Fruit fly (Drosophila melanogaster) whole organism, prepupa: ENCODE data around the gene nerfin-1.

ENCODE experiments used
- Blimp-1 ChIP-seq: fragments of 200-800 bp; sonication (Bioruptor generic); optimal IDR thresholded peaks from 3 replicates; lab custom pipeline; 2017; ENCODE audit warnings: missing biosample characterization, missing genetic modification characterization, mild to moderate bottlenecking, moderate library complexity, missing genetic modification reagents
- CG10631 ChIP-seq: fragments of 200-800 bp; sonication (Bioruptor generic); optimal IDR thresholded peaks from 2 replicates; lab custom pipeline; 2016; ENCODE audit warnings: missing biosample characterization, missing genetic modification characterization
- CG10669 ChIP-seq: fragments of 200-800 bp; sonication (Bioruptor generic); optimal IDR thresholded peaks from 3 replicates; lab custom pipeline; 2018; ENCODE audit warnings: missing biosample characterization, mild to moderate bottlenecking, missing genetic modification characterization, moderate library complexity
- CG11294 ChIP-seq: fragments of 200-800 bp; sonication (Bioruptor generic); IDR thresholded peaks from 2 replicates; pipeline ENCODE4 v1.3.6; 2022; ENCODE audit warnings: missing biosample characterization, missing genetic modification characterization
- CG15336 ChIP-seq: fragments of 200-800 bp; sonication (Bioruptor generic); IDR thresholded peaks from 2 replicates; pipeline ENCODE4 v1.3.6; 2022; ENCODE audit warnings: missing biosample characterization, missing genetic modification characterization
- CG1621 ChIP-seq: fragments of 200-800 bp; sonication (Bioruptor generic); optimal IDR thresholded peaks from 3 replicates; lab custom pipeline; 2018; ENCODE audit warnings: missing biosample characterization, mild to moderate bottlenecking, missing genetic modification characterization
- CG3032 ChIP-seq: fragments of 200-800 bp; optimal IDR thresholded peaks from 2 replicates; lab custom pipeline; 2019; ENCODE audit warnings: missing biosample characterization, mild to moderate bottlenecking, missing genetic modification characterization, moderate library complexity
- CG31627 ChIP-seq: fragments of 200-800 bp; sonication (Bioruptor generic); optimal IDR thresholded peaks from 3 replicates; lab custom pipeline; 2016; ENCODE audit warnings: missing biosample characterization, missing genetic modification characterization
- CG32006 ChIP-seq: fragments of 200-800 bp; sonication (Bioruptor generic); optimal IDR thresholded peaks from 3 replicates; lab custom pipeline; 2017; ENCODE audit warnings: missing biosample characterization, mild to moderate bottlenecking, missing genetic modification characterization
- CG34406 ChIP-seq: fragments of 200-800 bp; sonication (Bioruptor generic); optimal IDR thresholded peaks from 3 replicates; lab custom pipeline; 2016; ENCODE audit warnings: missing biosample characterization, missing genetic modification characterization
- CG4318 ChIP-seq: fragments of 200-800 bp; sonication (Bioruptor generic); optimal IDR thresholded peaks from 3 replicates; lab custom pipeline; 2017; ENCODE audit warnings: missing biosample characterization, mild to moderate bottlenecking, missing genetic modification characterization
- CG6163 ChIP-seq: fragments of 200-800 bp; sonication (Bioruptor generic); IDR thresholded peaks from 3 replicates; pipeline ENCODE4 v1.3.6; 2022; ENCODE audit warnings: missing biosample characterization, missing genetic modification characterization
- CG6276 ChIP-seq: fragments of 200-800 bp; sonication (Bioruptor generic); optimal IDR thresholded peaks from 2 replicates; lab custom pipeline; 2017; ENCODE audit warnings: missing biosample characterization, mild to moderate bottlenecking, missing genetic modification characterization
- CG6792 ChIP-seq: fragments of 200-800 bp; sonication (Bioruptor generic); optimal IDR thresholded peaks from 3 replicates; lab custom pipeline; 2016; ENCODE audit warnings: missing biosample characterization, missing genetic modification characterization
- CG6854 ChIP-seq: fragments of 200-800 bp; sonication (Bioruptor generic); optimal IDR thresholded peaks from 2 replicates; lab custom pipeline; 2017; ENCODE audit warnings: missing biosample characterization, mild to moderate bottlenecking, missing genetic modification characterization
- CG7368 ChIP-seq: fragments of 200-800 bp; sonication (Bioruptor generic); optimal IDR thresholded peaks from 3 replicates; lab custom pipeline; 2016; ENCODE audit warnings: missing biosample characterization, missing genetic modification characterization
- CG8119 ChIP-seq: fragments of 200-800 bp; sonication (Bioruptor generic); IDR thresholded peaks from 3 replicates; pipeline ENCODE4 v1.3.6; 2022; ENCODE audit warnings: missing biosample characterization, missing genetic modification characterization
- CG8319 ChIP-seq: fragments of 200-800 bp; sonication (Bioruptor generic); optimal IDR thresholded peaks from 3 replicates; lab custom pipeline; 2016; ENCODE audit warnings: missing biosample characterization, missing genetic modification characterization
- Eip78C ChIP-seq: fragments of 200-800 bp; sonication (Bioruptor generic); peaks from one replicate; lab custom pipeline; 2016; ENCODE audit warnings: missing biosample characterization, missing genetic modification characterization
- Ets21C ChIP-seq: fragments of 200-800 bp; sonication (Bioruptor generic); optimal IDR thresholded peaks from 3 replicates; lab custom pipeline; 2016; ENCODE audit warnings: missing biosample characterization, missing genetic modification characterization
- Ets96B ChIP-seq: fragments of 200-800 bp; optimal IDR thresholded peaks from 2 replicates; lab custom pipeline; 2019; ENCODE audit warnings: missing biosample characterization, mild to moderate bottlenecking, missing genetic modification characterization, moderate library complexity
- Gug ChIP-seq: fragments of 200-800 bp; sonication (Bioruptor generic); IDR thresholded peaks from 2 replicates; pipeline ENCODE4 v1.3.6; 2022; ENCODE audit warnings: missing biosample characterization, missing genetic modification characterization
- Hr39 ChIP-seq: fragments of 200-800 bp; sonication (Bioruptor generic); optimal IDR thresholded peaks from 2 replicates; lab custom pipeline; 2016; ENCODE audit warnings: missing biosample characterization, missing genetic modification characterization
- Lpt ChIP-seq: fragments of 200-800 bp; sonication (Bioruptor generic); optimal IDR thresholded peaks from 3 replicates; lab custom pipeline; 2016; ENCODE audit warnings: missing biosample characterization, missing genetic modification characterization
- Met ChIP-seq: fragments of 200-800 bp; sonication (Bioruptor generic); optimal IDR thresholded peaks from 3 replicates; lab custom pipeline; 2016; ENCODE audit warnings: missing biosample characterization, missing genetic modification characterization
- OdsH ChIP-seq: fragments of 200-800 bp; sonication (Bioruptor generic); optimal IDR thresholded peaks from 3 replicates; lab custom pipeline; 2016; ENCODE audit warnings: missing biosample characterization, missing genetic modification characterization
- Smox ChIP-seq: fragments of 200-800 bp; sonication (Bioruptor generic); optimal IDR thresholded peaks from 3 replicates; lab custom pipeline; 2016; ENCODE audit warnings: missing biosample characterization, missing genetic modification characterization
- Sox102F ChIP-seq: fragments of 200-800 bp; sonication (Bioruptor generic); optimal IDR thresholded peaks from 2 replicates; lab custom pipeline; 2016; ENCODE audit warnings: missing biosample characterization, mild to moderate bottlenecking, missing genetic modification characterization
- Sox14 ChIP-seq: fragments of 200-800 bp; sonication (Bioruptor generic); optimal IDR thresholded peaks from 3 replicates; lab custom pipeline; 2016; ENCODE audit warnings: missing biosample characterization, missing genetic modification characterization
- Sox15 ChIP-seq: fragments of 200-800 bp; sonication (Bioruptor generic); optimal IDR thresholded peaks from 3 replicates; lab custom pipeline; 2016; ENCODE audit warnings: missing biosample characterization, missing genetic modification characterization
- achi ChIP-seq: fragments of 200-800 bp; sonication (Bioruptor generic); optimal IDR thresholded peaks from 3 replicates; lab custom pipeline; 2016; ENCODE audit warnings: missing biosample characterization, missing genetic modification characterization
- acj6 ChIP-seq: fragments of 200-800 bp; sonication (Bioruptor generic); optimal IDR thresholded peaks from 3 replicates; lab custom pipeline; 2016; ENCODE audit warnings: missing biosample characterization, missing genetic modification characterization
- dac ChIP-seq: fragments of 200-800 bp; sonication (Bioruptor generic); optimal IDR thresholded peaks from 2 replicates; lab custom pipeline; 2017; ENCODE audit warnings: missing biosample characterization, mild to moderate bottlenecking, missing genetic modification characterization
- dsx ChIP-seq: fragments of 200-800 bp; optimal IDR thresholded peaks from 3 replicates; lab custom pipeline; 2019; ENCODE audit warnings: missing biosample characterization, mild to moderate bottlenecking, missing genetic modification characterization, moderate library complexity; ENCODE audit not compliant: poor library complexity, severe bottlenecking
- eg ChIP-seq: fragments of 200-800 bp; sonication (Bioruptor generic); IDR thresholded peaks from 3 replicates; pipeline ENCODE4 v1.3.6; 2022; ENCODE audit warnings: missing biosample characterization, missing genetic modification characterization
- fd85E ChIP-seq: fragments of 200-800 bp; sonication (Bioruptor generic); optimal IDR thresholded peaks from 3 replicates; lab custom pipeline; 2016; ENCODE audit warnings: missing biosample characterization, missing genetic modification characterization
- fkh ChIP-seq: fragments of 200-800 bp; sonication (Bioruptor generic); optimal IDR thresholded peaks from 3 replicates; lab custom pipeline; 2017; ENCODE audit warnings: missing biosample characterization, mild to moderate bottlenecking, missing genetic modification characterization, moderate library complexity
- net ChIP-seq: fragments of 200-800 bp; sonication (Bioruptor generic); optimal IDR thresholded peaks from 3 replicates; lab custom pipeline; 2016; ENCODE audit warnings: missing biosample characterization, missing genetic modification characterization
- pdm3 ChIP-seq: fragments of 200-800 bp; sonication (Bioruptor generic); optimal IDR thresholded peaks from 3 replicates; lab custom pipeline; 2016; ENCODE audit warnings: missing biosample characterization, missing genetic modification characterization
- salr ChIP-seq, 2 experiments: fragments of 200-800 bp; sonication (Bioruptor generic); optimal IDR thresholded peaks; 3 replicates each; lab custom pipeline; 2016 to 2018; ENCODE audit warnings: missing biosample characterization in 2 of 2, missing genetic modification characterization in 2 of 2, mild to moderate bottlenecking in 1 of 2
- ss ChIP-seq, 2 experiments: fragments of 200-800 bp; sonication (Bioruptor generic); optimal IDR thresholded peaks; 2 replicates in 1 of 2; 3 replicates in 1 of 2; lab custom pipeline; 2017 to 2018; ENCODE audit warnings: mild to moderate bottlenecking in 2 of 2, missing biosample characterization in 2 of 2, missing genetic modification characterization in 2 of 2, moderate library complexity in 1 of 2
- svp ChIP-seq: fragments of 200-800 bp; sonication (Bioruptor generic); peaks from one replicate; lab custom pipeline; 2016; ENCODE audit warnings: missing biosample characterization, missing genetic modification characterization
- vri ChIP-seq: fragments of 200-800 bp; sonication (Bioruptor generic); optimal IDR thresholded peaks from 3 replicates; lab custom pipeline; 2016; ENCODE audit warnings: missing biosample characterization, mild to moderate bottlenecking, missing genetic modification characterization

The nerfin-1 gene

dm6 chr3L:887423-888097 lies 21.4 kb upstream of the nerfin-1 start:
- TF ChIP-seq svp (peak; percentile 82), dsx (GFP tag; lab: Kevin White, UChicago) (peak; percentile 71), Eip78C (GFP tag; lab: Kevin White, UChicago) (peak; percentile 55), fkh (GFP tag; lab: Kevin White, UChicago) (peak; percentile 76), Lpt (GFP tag; lab: Kevin White, UChicago) (no peak), vri (GFP tag; lab: Kevin White, UChicago) (peak; percentile 55), Sox15 (GFP tag; lab: Kevin White, UChicago) (no peak)

- TF ChIP-seq CG4318: no peak
- no peak for TF ChIP-seq fd85E
- TF ChIP-seq Ets96B (tag; lab: Kevin White, UChicago): no peak
- TF ChIP-seq net (GFP tag; lab: Kevin White, UChicago): no peak
- no peak for TF ChIP-seq Sox15 (GFP tag; lab: Kevin White, UChicago)
- no peak for TF ChIP-seq CG6792
- TF ChIP-seq ss (GFP tag; optimal IDR thresholded peaks at IDR 0.05; lab: Kevin White, UChicago): no peak
- no peak for TF ChIP-seq svp
- TF ChIP-seq Smox (GFP tag; lab: Kevin White, UChicago): no peak
- no peak for TF ChIP-seq CG10631 (GFP tag; lab: Kevin White, UChicago)
- TF ChIP-seq Ets21C: no peak
Observed at dm6 chr3L:888372-888771, 20.5 kb upstream of the nerfin-1 start.

- TF ChIP-seq Met (GFP tag; lab: Kevin White, UChicago): peak; percentile 97
- peak; percentile 89 for TF ChIP-seq dac (GFP tag; lab: Kevin White, UChicago)
- TF ChIP-seq CG10631 (GFP tag; lab: Kevin White, UChicago): peak; percentile 98
- peak; percentile 92 for TF ChIP-seq CG4318
- TF ChIP-seq eg (GFP tag; lab: Robert Waterston, UW): peak; percentile 99
- TF ChIP-seq CG32006 (GFP tag; lab: Kevin White, UChicago): peak; percentile 97
- TF ChIP-seq Sox102F (GFP tag; lab: Kevin White, UChicago): peak; percentile 96
- TF ChIP-seq Smox (GFP tag; lab: Kevin White, UChicago): peak; percentile 95
- peak; percentile 42 for TF ChIP-seq fkh (GFP tag; lab: Kevin White, UChicago)
- peak; percentile 97 for TF ChIP-seq Lpt (GFP tag; lab: Kevin White, UChicago)
- peak; percentile 97 for TF ChIP-seq pdm3 (GFP tag; lab: Kevin White, UChicago)
- TF ChIP-seq Ets21C: peak; percentile 91
- TF ChIP-seq CG8319 (GFP tag; lab: Kevin White, UChicago): peak; percentile 96
- peak; percentile 93 for TF ChIP-seq Hr39 (GFP tag; lab: Kevin White, UChicago)
- peak; percentile 98 for TF ChIP-seq achi (GFP tag; lab: Kevin White, UChicago)
- TF ChIP-seq CG3032 (tag; lab: Kevin White, UChicago): peak; percentile 97
- peak; percentile 85 to 95 for TF ChIP-seq salr (GFP tag; optimal IDR thresholded peaks at IDR 0.05; lab: Kevin White, UChicago)
- peak; percentile 92 for TF ChIP-seq fd85E
- TF ChIP-seq CG6854 (GFP tag; lab: Kevin White, UChicago): peak; percentile 95
- peak; percentile 98 for TF ChIP-seq CG6792
- peak; percentile 96 for TF ChIP-seq Gug (GFP tag; lab: Robert Waterston, UW)
- peak; percentile 99 for TF ChIP-seq CG15336 (GFP tag; lab: Robert Waterston, UW)
- peak; percentile 99 for TF ChIP-seq CG8119 (GFP tag; lab: Robert Waterston, UW)
- TF ChIP-seq CG6276 (GFP tag; lab: Kevin White, UChicago): peak; percentile 95
- TF ChIP-seq CG34406 (GFP tag; lab: Kevin White, UChicago): peak; percentile 97
- TF ChIP-seq CG6163 (GFP tag; lab: Robert Waterston, UW): peak; percentile 99
- peak; percentile 97 for TF ChIP-seq acj6 (GFP tag; lab: Kevin White, UChicago)
- peak; percentile 90 for TF ChIP-seq CG1621 (tag; lab: Kevin White, UChicago)
- peak; percentile 96 for TF ChIP-seq net (GFP tag; lab: Kevin White, UChicago)
- peak; percentile 96 for TF ChIP-seq Sox14 (GFP tag; lab: Kevin White, UChicago)
- peak; percentile 95 for TF ChIP-seq CG11294 (GFP tag; lab: Robert Waterston, UW)
- TF ChIP-seq CG7368 (GFP tag; lab: Kevin White, UChicago): peak; percentile 97
- peak; percentile 98 for TF ChIP-seq CG10669
- peak; percentile 95 for TF ChIP-seq dsx (GFP tag; lab: Kevin White, UChicago)
- peak; percentile 98 for TF ChIP-seq OdsH
- peak; percentile 89 for TF ChIP-seq Blimp-1 (GFP tag; lab: Kevin White, UChicago)
- peak; percentile 95 for TF ChIP-seq CG31627
- peak; percentile 98 for TF ChIP-seq svp
- peak; percentile 93 for TF ChIP-seq Sox15 (GFP tag; lab: Kevin White, UChicago)
Observed at dm6 chr3L:895314-895980, 13.5 kb upstream of the nerfin-1 start, which contains the start of gene CG34056. CG34056 (plus strand) TSS chr3L:895951.
